Fruit fly (Drosophila melanogaster): Measurements from ENCODE around the gene CG8051.

dm6 chrX:19353442-19354204 lies 45.9 kb upstream of the CG8051 start:
- TF ChIP-seq rn (GFP tag; IDR thresholded peaks at IDR 0.05) (no peak), CG10348 (GFP tag; IDR thresholded peaks at IDR 0.05) (no peak)

Data from whole organism, pupa.